Fruit fly (Drosophila melanogaster) whole organism, embryonic: ENCODE results near the gene CG13690.

Source experiments
- ATbp ChIP-seq: fragments of 200-800 bp; sonication (Bioruptor generic); optimal IDR thresholded peaks from 2 replicates; lab custom pipeline; 2017; ENCODE audit warnings: missing biosample characterization, mild to moderate bottlenecking, missing genetic modification characterization, missing genetic modification reagents
- Atf3 ChIP-seq: fragments of 200-800 bp; sonication (Bioruptor generic); optimal IDR thresholded peaks from 3 replicates; lab custom pipeline; 2016; ENCODE audit warnings: missing biosample characterization, missing genetic modification characterization
- Atf6 ChIP-seq: fragments of 200-800 bp; sonication (Bioruptor generic); IDR thresholded peaks from 2 replicates; pipeline ENCODE4 v1.3.6; 2022; ENCODE audit warnings: missing biosample characterization, missing genetic modification characterization
- CG10274 ChIP-seq: fragments of 200-800 bp; sonication (Bioruptor generic); optimal IDR thresholded peaks from 3 replicates; lab custom pipeline; 2017; ENCODE audit warnings: missing biosample characterization, mild to moderate bottlenecking, missing genetic modification characterization
- CG10959 ChIP-seq: fragments of 200-800 bp; sonication (Bioruptor generic); IDR thresholded peaks from 2 replicates; pipeline ENCODE4 v1.3.6; 2022; ENCODE audit warnings: missing biosample characterization, missing genetic modification characterization
- CG12769 ChIP-seq: fragments of 200-800 bp; sonication (Bioruptor generic); optimal IDR thresholded peaks from 2 replicates; lab custom pipeline; 2019; ENCODE audit warnings: missing biosample characterization, mild to moderate bottlenecking, missing genetic modification characterization, moderate library complexity
- CG14710 ChIP-seq: fragments of 200-800 bp; sonication (Bioruptor generic); optimal IDR thresholded peaks from 3 replicates; lab custom pipeline; 2019; ENCODE audit warnings: missing biosample characterization, mild to moderate bottlenecking, missing genetic modification characterization, moderate library complexity
- CG15601 ChIP-seq: fragments of 200-800 bp; sonication (Bioruptor generic); optimal IDR thresholded peaks from 3 replicates; lab custom pipeline; 2019; ENCODE audit warnings: missing biosample characterization, mild to moderate bottlenecking, missing genetic modification characterization, moderate library complexity
- CG1603 ChIP-seq: fragments of 200-800 bp; sonication (Bioruptor generic); optimal IDR thresholded peaks from 2 replicates; lab custom pipeline; 2019; ENCODE audit warnings: missing biosample characterization, mild to moderate bottlenecking, missing genetic modification characterization, moderate library complexity
- CG17612 ChIP-seq: fragments of 200-800 bp; sonication (Bioruptor generic); IDR thresholded peaks from 2 replicates; pipeline ENCODE4 v1.3.6; 2022; ENCODE audit warnings: missing biosample characterization, missing genetic modification characterization
- CG2875 ChIP-seq: fragments of 200-800 bp; sonication (Bioruptor generic); optimal IDR thresholded peaks from 2 replicates; lab custom pipeline; 2017; ENCODE audit warnings: missing biosample characterization, mild to moderate bottlenecking, missing genetic modification characterization, missing genetic modification reagents
- CG30020 ChIP-seq: fragments of 200-800 bp; optimal IDR thresholded peaks from 2 replicates; lab custom pipeline; 2019; ENCODE audit warnings: missing biosample characterization, mild to moderate bottlenecking, missing genetic modification characterization, moderate library complexity
- CG31441 ChIP-seq: fragments of 200-800 bp; sonication (Bioruptor generic); IDR thresholded peaks from 2 replicates; pipeline ENCODE4 v1.3.6; 2022; ENCODE audit warnings: missing biosample characterization, missing genetic modification characterization
- CG3995 ChIP-seq: fragments of 200-800 bp; sonication (Bioruptor generic); optimal IDR thresholded peaks from 3 replicates; lab custom pipeline; 2016; ENCODE audit warnings: missing biosample characterization, missing genetic modification characterization
- CG42726 ChIP-seq: fragments of 200-800 bp; sonication (Bioruptor generic); IDR thresholded peaks from 2 replicates; pipeline ENCODE4 v1.3.6; 2022; ENCODE audit warnings: missing biosample characterization, missing genetic modification characterization; ENCODE audit not compliant: partially characterized antibody
- CG43689 ChIP-seq: fragments of 200-800 bp; sonication (Bioruptor generic); IDR thresholded peaks from 2 replicates; pipeline ENCODE4 v1.3.6; 2022; ENCODE audit warnings: missing biosample characterization, missing genetic modification characterization
- CG6175 ChIP-seq: fragments of 200-800 bp; sonication (Bioruptor generic); IDR thresholded peaks from 3 replicates; pipeline ENCODE4 v1.3.6; 2022; ENCODE audit warnings: missing biosample characterization, missing genetic modification characterization
- CG6765 ChIP-seq: fragments of 200-800 bp; sonication (Bioruptor generic); optimal IDR thresholded peaks from 3 replicates; lab custom pipeline; 2017; ENCODE audit warnings: missing biosample characterization, mild to moderate bottlenecking, missing genetic modification characterization
- CG7786 ChIP-seq: fragments of 200-800 bp; sonication (Bioruptor generic); optimal IDR thresholded peaks from 2 replicates; lab custom pipeline; 2016; ENCODE audit warnings: missing biosample characterization, missing genetic modification characterization
- CG8290 ChIP-seq, 3 experiments: fragments of 200-800 bp; sonication (Bioruptor generic); optimal IDR thresholded peaks; 2 replicates each; lab custom pipeline; 2016 to 2019; ENCODE audit warnings: missing biosample characterization in 3 of 3, missing genetic modification characterization in 3 of 3, mild to moderate bottlenecking in 2 of 3, moderate library complexity in 1 of 3
- CrebB ChIP-seq: fragments of 200-800 bp; sonication (Bioruptor generic); optimal IDR thresholded peaks from 3 replicates; lab custom pipeline; 2018; ENCODE audit warnings: missing biosample characterization, mild to moderate bottlenecking, missing genetic modification characterization
- Doc3 ChIP-seq: fragments of 200-800 bp; sonication (Bioruptor generic); IDR thresholded peaks from 3 replicates; pipeline ENCODE4 v1.3.6; 2022; ENCODE audit warnings: missing biosample characterization, missing genetic modification characterization; ENCODE audit not compliant: partially characterized antibody
- Elba2 ChIP-seq: fragments of 200-800 bp; sonication (Bioruptor generic); optimal IDR thresholded peaks from 3 replicates; lab custom pipeline; 2016; ENCODE audit warnings: missing biosample characterization, missing genetic modification characterization
- H15 ChIP-seq: fragments of 200-800 bp; sonication (Bioruptor generic); IDR thresholded peaks from 3 replicates; pipeline ENCODE4 v1.3.6; 2022; ENCODE audit warnings: missing biosample characterization, missing genetic modification characterization
- Hand ChIP-seq: fragments of 200-800 bp; sonication (Bioruptor generic); optimal IDR thresholded peaks from 2 replicates; lab custom pipeline; 2017; ENCODE audit warnings: mild to moderate bottlenecking, missing biosample characterization, missing genetic modification reagents, missing genetic modification characterization
- Hr51 ChIP-seq, 2 experiments: fragments of 200-800 bp; sonication (Bioruptor generic); optimal IDR thresholded peaks; 2 replicates in 1 of 2; 3 replicates in 1 of 2; lab custom pipeline; 2016 to 2018; ENCODE audit warnings: missing biosample characterization in 2 of 2, missing genetic modification characterization in 2 of 2, mild to moderate bottlenecking in 1 of 2, moderate library complexity in 1 of 2
- Hsf ChIP-seq: fragments of 200-800 bp; sonication (Bioruptor generic); optimal IDR thresholded peaks from 3 replicates; lab custom pipeline; 2016; ENCODE audit warnings: missing biosample characterization, missing genetic modification characterization
- Max ChIP-seq: fragments of 200-800 bp; sonication (Bioruptor generic); optimal IDR thresholded peaks from 2 replicates; lab custom pipeline; 2016; ENCODE audit warnings: missing biosample characterization, mild to moderate bottlenecking, missing genetic modification characterization
- Meics ChIP-seq: fragments of 200-800 bp; sonication (Bioruptor generic); optimal IDR thresholded peaks from 2 replicates; lab custom pipeline; 2017; ENCODE audit warnings: missing biosample characterization, mild to moderate bottlenecking, missing genetic modification characterization
- Mrtf ChIP-seq: fragments of 200-800 bp; sonication (Bioruptor generic); IDR thresholded peaks from 3 replicates; pipeline ENCODE4 v1.3.6; 2022; ENCODE audit warnings: missing biosample characterization, missing genetic modification characterization
- Myb ChIP-seq: fragments of 200-800 bp; sonication (Bioruptor generic); optimal IDR thresholded peaks from 2 replicates; lab custom pipeline; 2016; ENCODE audit warnings: missing biosample characterization, missing genetic modification characterization
- NC2β ChIP-seq: fragments of 200-800 bp; sonication (Bioruptor generic); optimal IDR thresholded peaks from 2 replicates; lab custom pipeline; 2016; ENCODE audit warnings: missing biosample characterization, missing genetic modification characterization
- Nf-YB ChIP-seq: fragments of 200-800 bp; sonication (Bioruptor generic); optimal IDR thresholded peaks from 3 replicates; lab custom pipeline; 2019; ENCODE audit warnings: missing biosample characterization, mild to moderate bottlenecking, missing genetic modification characterization, moderate library complexity
- PHDP ChIP-seq: fragments of 200-800 bp; sonication (Bioruptor generic); optimal IDR thresholded peaks from 3 replicates; lab custom pipeline; 2018; ENCODE audit warnings: missing biosample characterization, mild to moderate bottlenecking, missing genetic modification characterization, moderate library complexity
- Rx ChIP-seq: fragments of 200-800 bp; sonication (Bioruptor generic); IDR thresholded peaks from 2 replicates; pipeline ENCODE4 v1.3.6; 2022; ENCODE audit warnings: missing biosample characterization, missing genetic modification characterization
- Xbp1 ChIP-seq: fragments of 200-800 bp; sonication (Bioruptor generic); optimal IDR thresholded peaks from 3 replicates; lab custom pipeline; 2016; ENCODE audit warnings: missing biosample characterization, mild to moderate bottlenecking, missing genetic modification characterization
- croc ChIP-seq: fragments of 200-800 bp; sonication (Bioruptor generic); conservative IDR thresholded peaks from 3 replicates; pipeline ENCODE4 v1.3.6; 2022; ENCODE audit warnings: missing biosample characterization, missing genetic modification characterization
- danr ChIP-seq: fragments of 200-800 bp; sonication (Bioruptor generic); IDR thresholded peaks from 2 replicates; pipeline ENCODE4 v1.3.6; 2022; ENCODE audit warnings: missing biosample characterization, missing genetic modification characterization
- gem ChIP-seq: fragments of 200-800 bp; sonication (Bioruptor generic); optimal IDR thresholded peaks from 2 replicates; lab custom pipeline; 2019; ENCODE audit warnings: missing biosample characterization, mild to moderate bottlenecking, missing genetic modification characterization, moderate library complexity
- gro ChIP-seq: fragments of 200-800 bp; sonication (Bioruptor generic); optimal IDR thresholded peaks from 2 replicates; lab custom pipeline; 2016; ENCODE audit warnings: missing biosample characterization, missing genetic modification characterization
- gt ChIP-seq: fragments of 200-800 bp; sonication (Bioruptor generic); IDR thresholded peaks from 2 replicates; pipeline ENCODE4 v1.3.6; 2022; ENCODE audit warnings: missing biosample characterization, missing genetic modification characterization
- h ChIP-seq: fragments of >200 bp; optimal IDR thresholded peaks from 2 replicates; lab custom pipeline; 2017
- mirr ChIP-seq: fragments of 200-800 bp; sonication (Bioruptor generic); optimal IDR thresholded peaks from 3 replicates; lab custom pipeline; 2018; ENCODE audit warnings: missing biosample characterization, mild to moderate bottlenecking, missing genetic modification characterization
- nau ChIP-seq: fragments of 200-800 bp; sonication (Bioruptor generic); optimal IDR thresholded peaks from 3 replicates; lab custom pipeline; 2017; ENCODE audit warnings: missing biosample characterization, mild to moderate bottlenecking, missing genetic modification characterization, missing genetic modification reagents
- nerfin-1 ChIP-seq: fragments of 200-800 bp; sonication (Bioruptor generic); optimal IDR thresholded peaks from 3 replicates; lab custom pipeline; 2019; ENCODE audit warnings: missing biosample characterization, mild to moderate bottlenecking, missing genetic modification characterization, moderate library complexity
- pfk ChIP-seq: fragments of 200-800 bp; sonication (Bioruptor generic); optimal IDR thresholded peaks from 2 replicates; lab custom pipeline; 2018; ENCODE audit warnings: missing biosample characterization, mild to moderate bottlenecking, missing genetic modification characterization, moderate library complexity
- pho ChIP-seq: fragments of 200-800 bp; sonication (Bioruptor generic); optimal IDR thresholded peaks from 2 replicates; lab custom pipeline; 2016; ENCODE audit warnings: missing biosample characterization, missing genetic modification characterization
- pros ChIP-seq: fragments of 200-800 bp; sonication (Bioruptor generic); optimal IDR thresholded peaks from 3 replicates; lab custom pipeline; 2019; ENCODE audit warnings: missing biosample characterization, mild to moderate bottlenecking, missing genetic modification characterization, moderate library complexity
- row ChIP-seq: fragments of 200-800 bp; sonication (Bioruptor generic); IDR thresholded peaks from 3 replicates; pipeline ENCODE4 v1.3.6; 2022; ENCODE audit warnings: missing biosample characterization, missing genetic modification characterization
- sim ChIP-seq: fragments of 200-800 bp; sonication (Bioruptor generic); IDR thresholded peaks from 2 replicates; pipeline ENCODE4 v1.3.6; 2022; ENCODE audit warnings: missing biosample characterization, missing genetic modification characterization
- slbo ChIP-seq: fragments of 200-800 bp; sonication (Bioruptor generic); IDR thresholded peaks from 2 replicates; pipeline ENCODE4 v1.3.6; 2022; ENCODE audit warnings: missing biosample characterization, missing genetic modification characterization

The CG13690 gene

dm6 chr2L:425491-425890 is 6.0 kb upstream of the CG13690 start (continued):
- TF ChIP-seq Atf3 (GFP tag; lab: Kevin White, UChicago) (no peak), slbo (no peak), CG6765 (GFP tag; lab: Kevin White, UChicago) (peak; percentile 30), danr (no peak), PHDP (tag; lab: Kevin White, UChicago) (peak; percentile 46), CG31441 (GFP tag; lab: Robert Waterston, UW) (no peak), CG14710 (tag; lab: Kevin White, UChicago) (no peak), pho (GFP tag; lab: Kevin White, UChicago) (no peak), CG3995 (GFP tag; lab: Kevin White, UChicago) (no peak), CG30020 (tag; lab: Kevin White, UChicago) (no peak), gro (GFP tag; lab: Kevin White, UChicago) (no peak), CG8290 (GFP tag; optimal IDR thresholded peaks at IDR 0.05; lab: Kevin White, UChicago) (no peak), CG8290 (tag; optimal IDR thresholded peaks at IDR 0.05; lab: Kevin White, UChicago) (peak in 1 of 2 experiments; percentile 62), Max (no peak), Hr51 (GFP tag; optimal IDR thresholded peaks at IDR 0.05; lab: Kevin White, UChicago) (no peak), CG1603 (tag; lab: Kevin White, UChicago) (peak; percentile 43), Doc3 (GFP tag; lab: Robert Waterston, UW) (no peak), CG10959 (GFP tag; lab: Robert Waterston, UW) (no peak), Mrtf (no peak), CG6175 (GFP tag; lab: Robert Waterston, UW) (no peak), sim (GFP tag; lab: Robert Waterston, UW) (no peak), Xbp1 (GFP tag; lab: Kevin White, UChicago) (no peak), CrebB (peak; percentile 0), CG15601 (tag; lab: Kevin White, UChicago) (peak; percentile 12), Rx (GFP tag; lab: Robert Waterston, UW) (no peak), CG17612 (no peak), NC2β (GFP tag; lab: Kevin White, UChicago) (no peak), CG7786 (GFP tag; lab: Kevin White, UChicago) (no peak), CG43689 (GFP tag; lab: Robert Waterston, UW) (no peak), Hand (GFP tag; lab: Kevin White, UChicago) (no peak), Hsf (GFP tag; lab: Kevin White, UChicago) (no peak), row (GFP tag; lab: Robert Waterston, UW) (no peak), Meics (GFP tag; lab: Kevin White, UChicago) (peak; percentile 19), nerfin-1 (tag; lab: Kevin White, UChicago) (no peak), CG2875 (GFP tag; lab: Kevin White, UChicago) (no peak), H15 (no peak), pros (GFP tag; lab: Kevin White, UChicago) (no peak), gt (GFP tag; lab: Robert Waterston, UW) (no peak), gem (tag; lab: Kevin White, UChicago) (peak; percentile 13), pfk (GFP tag; lab: Kevin White, UChicago) (no peak), CG12769 (tag; lab: Kevin White, UChicago) (peak; percentile 68), Atf6 (GFP tag; lab: Robert Waterston, UW) (0 out of 2 replicates have a peak, but pooled peaks have one; percentile 18), Myb (GFP tag; lab: Kevin White, UChicago) (peak; percentile 0), Nf-YB (GFP tag; lab: Kevin White, UChicago) (no peak), croc (GFP tag; lab: Robert Waterston, UW) (no peak), h (lab: Kevin White, UChicago) (no peak), CG42726 (GFP tag; lab: Robert Waterston, UW) (no peak), mirr (GFP tag; lab: Kevin White, UChicago) (peak; percentile 10), Elba2 (no peak), CG10274 (peak; percentile 9), ATbp (peak; percentile 60), nau (GFP tag; lab: Kevin White, UChicago) (peak; percentile 19)
